Fruit fly (Drosophila melanogaster) whole organism, embryonic: ENCODE measurements around the gene PolA1.
A peak's percentile ranks its signal among the peaks of the same experiment; 100 is the strongest.

Source experiments
- Atf-2 ChIP-seq: fragments of 200-800 bp; sonication (Bioruptor generic); optimal IDR thresholded peaks from 2 replicates; lab custom pipeline; 2016; ENCODE audit warnings: missing biosample characterization, missing genetic modification characterization
- BtbVII ChIP-seq: fragments of 200-800 bp; sonication (Bioruptor generic); optimal IDR thresholded peaks from 3 replicates; lab custom pipeline; 2017; ENCODE audit warnings: missing biosample characterization, mild to moderate bottlenecking, missing genetic modification characterization
- CG14014 ChIP-seq: fragments of 200-800 bp; sonication (Bioruptor generic); IDR thresholded peaks from 2 replicates; pipeline ENCODE4 v1.3.6; 2022; ENCODE audit warnings: missing biosample characterization, missing genetic modification characterization
- CG15073 ChIP-seq: fragments of 200-800 bp; sonication (Bioruptor generic); optimal IDR thresholded peaks from 2 replicates; lab custom pipeline; 2016; ENCODE audit warnings: missing biosample characterization, missing genetic modification characterization
- CG15514 ChIP-seq: fragments of 200-800 bp; sonication (Bioruptor generic); optimal IDR thresholded peaks from 3 replicates; lab custom pipeline; 2017; ENCODE audit warnings: missing biosample characterization, missing genetic modification characterization, mild to moderate bottlenecking, moderate library complexity, missing genetic modification reagents
- CG1602 ChIP-seq: fragments of 200-800 bp; sonication (Bioruptor generic); optimal IDR thresholded peaks from 3 replicates; lab custom pipeline; 2016; ENCODE audit warnings: missing biosample characterization, missing genetic modification characterization
- CG16815 ChIP-seq: fragments of 200-800 bp; sonication (Bioruptor generic); optimal IDR thresholded peaks from 3 replicates; lab custom pipeline; 2017; ENCODE audit warnings: missing biosample characterization, mild to moderate bottlenecking, missing genetic modification characterization
- CG17328 ChIP-seq: fragments of 200-800 bp; sonication (Bioruptor generic); IDR thresholded peaks from 2 replicates; pipeline ENCODE4 v1.3.6; 2022; ENCODE audit warnings: missing biosample characterization, missing genetic modification characterization
- CG18011 ChIP-seq: fragments of 200-800 bp; sonication (Bioruptor generic); optimal IDR thresholded peaks from 2 replicates; lab custom pipeline; 2017; ENCODE audit warnings: missing biosample characterization, missing genetic modification characterization, mild to moderate bottlenecking, moderate library complexity, missing genotype
- CG2129 ChIP-seq: fragments of 200-800 bp; sonication (Bioruptor generic); IDR thresholded peaks from 2 replicates; pipeline ENCODE4 v1.3.6; 2022; ENCODE audit warnings: missing biosample characterization, missing genetic modification characterization; ENCODE audit not compliant: partially characterized antibody
- CG2199 ChIP-seq: fragments of 200-800 bp; sonication (Bioruptor generic); IDR thresholded peaks from 3 replicates; pipeline ENCODE4 v1.3.6; 2022; ENCODE audit warnings: missing biosample characterization, missing genetic modification characterization
- CG3163 ChIP-seq: fragments of 200-800 bp; sonication (Bioruptor generic); optimal IDR thresholded peaks from 3 replicates; lab custom pipeline; 2016; ENCODE audit warnings: missing biosample characterization, missing genetic modification characterization
- CG32772 ChIP-seq: fragments of 200-800 bp; sonication (Bioruptor generic); IDR thresholded peaks from 2 replicates; pipeline ENCODE4 v1.3.6; 2022; ENCODE audit warnings: missing biosample characterization, missing genetic modification characterization
- CG34422 ChIP-seq: fragments of 200-800 bp; sonication (Bioruptor generic); IDR thresholded peaks from 3 replicates; pipeline ENCODE4 v1.3.6; 2022; ENCODE audit warnings: missing biosample characterization, missing genetic modification characterization
- CG5180 ChIP-seq: fragments of 200-800 bp; sonication (Bioruptor generic); optimal IDR thresholded peaks from 3 replicates; lab custom pipeline; 2017; ENCODE audit warnings: missing biosample characterization, missing genetic modification characterization, mild to moderate bottlenecking, moderate library complexity, missing genetic modification reagents
- CG5245 ChIP-seq: fragments of 200-800 bp; sonication (Bioruptor generic); optimal IDR thresholded peaks from 3 replicates; lab custom pipeline; 2016; ENCODE audit warnings: missing biosample characterization, missing genetic modification characterization
- CG6175 ChIP-seq: fragments of 200-800 bp; sonication (Bioruptor generic); IDR thresholded peaks from 3 replicates; pipeline ENCODE4 v1.3.6; 2022; ENCODE audit warnings: missing biosample characterization, missing genetic modification characterization
- CG6272 ChIP-seq: fragments of 200-800 bp; sonication (Bioruptor generic); IDR thresholded peaks from 2 replicates; pipeline ENCODE4 v1.3.6; 2022; ENCODE audit warnings: missing biosample characterization, missing genetic modification characterization
- CG6689 ChIP-seq: fragments of 200-800 bp; sonication (Bioruptor generic); IDR thresholded peaks from 2 replicates; pipeline ENCODE4 v1.3.6; 2022; ENCODE audit warnings: missing biosample characterization, missing genetic modification characterization
- CG6765 ChIP-seq: fragments of 200-800 bp; sonication (Bioruptor generic); optimal IDR thresholded peaks from 3 replicates; lab custom pipeline; 2017; ENCODE audit warnings: missing biosample characterization, mild to moderate bottlenecking, missing genetic modification characterization
- CG8290 ChIP-seq, 3 experiments: fragments of 200-800 bp; sonication (Bioruptor generic); optimal IDR thresholded peaks; 2 replicates each; lab custom pipeline; 2016 to 2019; ENCODE audit warnings: missing biosample characterization in 3 of 3, missing genetic modification characterization in 3 of 3, mild to moderate bottlenecking in 2 of 3, moderate library complexity in 1 of 3
- Dad ChIP-seq: fragments of 200-800 bp; sonication (Bioruptor generic); optimal IDR thresholded peaks from 3 replicates; lab custom pipeline; 2016; ENCODE audit warnings: missing biosample characterization, missing genetic modification characterization
- Deaf1 ChIP-seq: fragments of 200-800 bp; optimal IDR thresholded peaks from 3 replicates; lab custom pipeline; 2019; ENCODE audit warnings: missing biosample characterization, mild to moderate bottlenecking, missing genetic modification characterization, moderate library complexity
- Fer3 ChIP-seq: fragments of 200-800 bp; sonication (Bioruptor generic); optimal IDR thresholded peaks from 2 replicates; lab custom pipeline; 2018; ENCODE audit warnings: missing biosample characterization, mild to moderate bottlenecking, missing genetic modification characterization, moderate library complexity
- Hmr ChIP-seq: fragments of 200-800 bp; sonication (Bioruptor generic); optimal IDR thresholded peaks from 3 replicates; lab custom pipeline; 2017; ENCODE audit warnings: mild to moderate bottlenecking, missing biosample characterization, missing genetic modification reagents, missing genetic modification characterization
- Kr ChIP-seq: fragments of 200-800 bp; sonication (Bioruptor generic); optimal IDR thresholded peaks from 2 replicates; lab custom pipeline; 2017; ENCODE audit warnings: missing biosample characterization, mild to moderate bottlenecking, missing genetic modification characterization
- MESR4 ChIP-seq: fragments of 200-800 bp; sonication (Bioruptor generic); optimal IDR thresholded peaks from 2 replicates; lab custom pipeline; 2018; ENCODE audit warnings: missing biosample characterization, mild to moderate bottlenecking, missing genetic modification characterization, moderate library complexity
- NK7.1 ChIP-seq: fragments of 200-800 bp; sonication (Bioruptor generic); optimal IDR thresholded peaks from 3 replicates; lab custom pipeline; 2016; ENCODE audit warnings: missing biosample characterization, missing genetic modification characterization
- Ravus ChIP-seq: fragments of 200-800 bp; sonication (Bioruptor generic); IDR thresholded peaks from 2 replicates; pipeline ENCODE4 v1.3.6; 2022; ENCODE audit warnings: missing biosample characterization, missing genetic modification characterization
- Rx ChIP-seq: fragments of 200-800 bp; sonication (Bioruptor generic); IDR thresholded peaks from 2 replicates; pipeline ENCODE4 v1.3.6; 2022; ENCODE audit warnings: missing biosample characterization, missing genetic modification characterization
- Sox102F ChIP-seq: fragments of 200-800 bp; sonication (Bioruptor generic); optimal IDR thresholded peaks from 2 replicates; lab custom pipeline; 2018; ENCODE audit warnings: missing biosample characterization, mild to moderate bottlenecking, missing genetic modification characterization, moderate library complexity
- Sry-δ ChIP-seq: fragments of 200-800 bp; sonication (Bioruptor generic); optimal IDR thresholded peaks from 2 replicates; lab custom pipeline; 2016; ENCODE audit warnings: missing biosample characterization, missing genetic modification characterization
- TFAM ChIP-seq: fragments of 200-800 bp; sonication (Bioruptor generic); optimal IDR thresholded peaks from 2 replicates; lab custom pipeline; 2017; ENCODE audit warnings: missing biosample characterization, missing genetic modification characterization, inconsistent platforms
- bcd ChIP-seq: fragments of 200-800 bp; sonication (Bioruptor generic); optimal IDR thresholded peaks from 2 replicates; lab custom pipeline; 2017; ENCODE audit warnings: missing biosample characterization, mild to moderate bottlenecking, missing genetic modification characterization
- bigmax ChIP-seq: fragments of 200-800 bp; sonication (Bioruptor generic); optimal IDR thresholded peaks from 2 replicates; lab custom pipeline; 2018; ENCODE audit warnings: missing biosample characterization, mild to moderate bottlenecking, missing genetic modification characterization
- chinmo ChIP-seq: fragments of 200-800 bp; sonication (Bioruptor generic); IDR thresholded peaks from 4 replicates; pipeline ENCODE4 v1.3.6; 2022; ENCODE audit warnings: missing biosample characterization, missing genetic modification characterization; ENCODE audit not compliant: partially characterized antibody
- crc ChIP-seq: fragments of 200-800 bp; sonication (Bioruptor generic); optimal IDR thresholded peaks from 2 replicates; lab custom pipeline; 2016; ENCODE audit warnings: missing biosample characterization, missing genetic modification characterization
- gce ChIP-seq: fragments of 200-800 bp; sonication (Bioruptor generic); IDR thresholded peaks from 3 replicates; pipeline ENCODE4 v1.3.6; 2022; ENCODE audit warnings: missing biosample characterization, missing genetic modification characterization
- hbn ChIP-seq: fragments of 200-800 bp; sonication (Bioruptor generic); IDR thresholded peaks from 2 replicates; pipeline ENCODE4 v1.3.6; 2022; ENCODE audit warnings: missing biosample characterization, missing genetic modification characterization; ENCODE audit not compliant: partially characterized antibody
- hkb ChIP-seq, 2 experiments: fragments of 200-800 bp in 1 of 2; fragments of >200 bp in 1 of 2; sonication (Bioruptor generic) in 1 of 2; IDR thresholded peaks in 1 of 2; optimal IDR thresholded peaks in 1 of 2; 2 replicates each; pipeline versions ENCODE4 v1.3.6 to Lab custom; 2017 to 2022; ENCODE audit warnings: missing biosample characterization in 1 of 2, missing genetic modification characterization in 1 of 2
- kni ChIP-seq: fragments of 200-800 bp; sonication (Bioruptor generic); optimal IDR thresholded peaks from 3 replicates; lab custom pipeline; 2017; ENCODE audit warnings: mild to moderate bottlenecking, missing biosample characterization, missing genetic modification reagents, missing genetic modification characterization
- lbe ChIP-seq: fragments of 200-800 bp; sonication (Bioruptor generic); optimal IDR thresholded peaks from 2 replicates; lab custom pipeline; 2016; ENCODE audit warnings: missing biosample characterization, mild to moderate bottlenecking, missing genetic modification characterization
- nau ChIP-seq: fragments of 200-800 bp; sonication (Bioruptor generic); optimal IDR thresholded peaks from 3 replicates; lab custom pipeline; 2017; ENCODE audit warnings: missing biosample characterization, mild to moderate bottlenecking, missing genetic modification characterization, missing genetic modification reagents
- nerfin-1 ChIP-seq: fragments of 200-800 bp; sonication (Bioruptor generic); optimal IDR thresholded peaks from 3 replicates; lab custom pipeline; 2019; ENCODE audit warnings: missing biosample characterization, mild to moderate bottlenecking, missing genetic modification characterization, moderate library complexity
- pros ChIP-seq: fragments of 200-800 bp; sonication (Bioruptor generic); optimal IDR thresholded peaks from 3 replicates; lab custom pipeline; 2019; ENCODE audit warnings: missing biosample characterization, mild to moderate bottlenecking, missing genetic modification characterization, moderate library complexity
- schlank ChIP-seq: fragments of 200-800 bp; sonication (Bioruptor generic); optimal IDR thresholded peaks from 2 replicates; lab custom pipeline; 2018; ENCODE audit warnings: missing biosample characterization, mild to moderate bottlenecking, missing genetic modification characterization
- tap ChIP-seq: fragments of 200-800 bp; optimal IDR thresholded peaks from 3 replicates; lab custom pipeline; 2019; ENCODE audit warnings: missing biosample characterization, mild to moderate bottlenecking, missing genetic modification characterization, moderate library complexity
- tio ChIP-seq: fragments of 200-800 bp; sonication (Bioruptor generic); optimal IDR thresholded peaks from 2 replicates; lab custom pipeline; 2017; ENCODE audit warnings: missing biosample characterization, missing genetic modification characterization, inconsistent platforms
- trh ChIP-seq: fragments of 200-800 bp; sonication (Bioruptor generic); optimal IDR thresholded peaks from 2 replicates; lab custom pipeline; 2016; ENCODE audit warnings: missing biosample characterization, missing genetic modification characterization
- tx ChIP-seq: fragments of 200-800 bp; sonication (Bioruptor generic); optimal IDR thresholded peaks from 2 replicates; lab custom pipeline; 2016; ENCODE audit warnings: missing biosample characterization, missing genetic modification characterization

PolA1 gene

dm6 chr3R:21671636-21672035 lies at the start of gene PolA1 (continued):
- TF ChIP-seq MESR4: peak; percentile 27
- TF ChIP-seq bcd (GFP tag; lab: Kevin White, UChicago): peak; percentile 42
- TF ChIP-seq Deaf1: no peak
- TF ChIP-seq crc (GFP tag; lab: Kevin White, UChicago): no peak
- TF ChIP-seq CG34422 (GFP tag; lab: Robert Waterston, UW): no peak
- no peak for TF ChIP-seq CG16815 (GFP tag; lab: Kevin White, UChicago)
- no peak for TF ChIP-seq Dad (GFP tag; lab: Kevin White, UChicago)
- peak; percentile 37 for TF ChIP-seq hkb (optimal IDR thresholded peaks at IDR 0.05; lab: Kevin White, UChicago)
- no peak for TF ChIP-seq hkb (GFP tag; IDR thresholded peaks at IDR 0.05; lab: Robert Waterston, UW)
- TF ChIP-seq gce (GFP tag; lab: Robert Waterston, UW): no peak
- TF ChIP-seq CG6272 (GFP tag; lab: Robert Waterston, UW): 0 out of 2 replicates have a peak, but pooled peaks have one; percentile 25
- 0 out of 2 replicates have a peak, but pooled peaks have one; percentile 7 for TF ChIP-seq CG14014
- no peak for TF ChIP-seq CG5180 (GFP tag; lab: Kevin White, UChicago)
- no peak for TF ChIP-seq Rx (GFP tag; lab: Robert Waterston, UW)
- TF ChIP-seq Ravus (GFP tag; lab: Robert Waterston, UW): no peak
- no peak for TF ChIP-seq nau (GFP tag; lab: Kevin White, UChicago)
- TF ChIP-seq lbe (GFP tag; lab: Kevin White, UChicago): no peak
- peak; percentile 7 for TF ChIP-seq tx (GFP tag; lab: Kevin White, UChicago)
- TF ChIP-seq CG6765 (GFP tag; lab: Kevin White, UChicago): no peak
- no peak for TF ChIP-seq CG2199
- TF ChIP-seq CG15514 (GFP tag; lab: Kevin White, UChicago): peak; percentile 69
- peak; percentile 33 for TF ChIP-seq CG1602 (GFP tag; lab: Kevin White, UChicago)
- peak; percentile 97 for TF ChIP-seq CG2129
- TF ChIP-seq CG5245: peak; percentile 12
- no peak for TF ChIP-seq pros (GFP tag; lab: Kevin White, UChicago)
- TF ChIP-seq schlank (tag; lab: Kevin White, UChicago): no peak
- no peak for TF ChIP-seq NK7.1 (GFP tag; lab: Kevin White, UChicago)
- peak; percentile 28 for TF ChIP-seq CG3163 (GFP tag; lab: Kevin White, UChicago)
- no peak for TF ChIP-seq Kr (GFP tag; lab: Kevin White, UChicago)
- TF ChIP-seq CG6175: no peak
- no peak for TF ChIP-seq CG15073 (GFP tag; lab: Kevin White, UChicago)
- no peak for TF ChIP-seq trh (GFP tag; lab: Kevin White, UChicago)
- peak; percentile 16; the same call in 1 of the 2 replicates for TF ChIP-seq CG32772
- TF ChIP-seq Sox102F: no peak
- TF ChIP-seq bigmax (GFP tag; lab: Kevin White, UChicago): no peak
- TF ChIP-seq Hmr: peak; percentile 37
- TF ChIP-seq CG17328 (GFP tag; lab: Robert Waterston, UW): 0 out of 2 replicates have a peak, but pooled peaks have one; percentile 4
- TF ChIP-seq hbn (GFP tag; lab: Robert Waterston, UW): peak; percentile 94
- TF ChIP-seq Atf-2 (GFP tag; lab: Kevin White, UChicago): peak; percentile 18
- peak; percentile 92; the same call in 3 of the 4 replicates for TF ChIP-seq chinmo (GFP tag; lab: Robert Waterston, UW)
- no peak for TF ChIP-seq TFAM
- no peak for TF ChIP-seq Fer3 (tag; lab: Kevin White, UChicago)
- TF ChIP-seq kni: no peak
- TF ChIP-seq CG18011: no peak
- TF ChIP-seq tap: no peak
- no peak for TF ChIP-seq tio (GFP tag; lab: Kevin White, UChicago)
- no peak for TF ChIP-seq BtbVII
- peak; percentile 39 for TF ChIP-seq CG8290 (GFP tag; optimal IDR thresholded peaks at IDR 0.05; lab: Kevin White, UChicago)
- TF ChIP-seq CG8290 (tag; optimal IDR thresholded peaks at IDR 0.05; lab: Kevin White, UChicago): no peak
- peak; percentile 34; the same call in 1 of the 2 replicates for TF ChIP-seq CG6689
- TF ChIP-seq Sry-δ (GFP tag; lab: Kevin White, UChicago): peak; percentile 91
- TF ChIP-seq nerfin-1: no peak
